Worm (Caenorhabditis elegans) whole organism, early embryonic: ENCODE data around the gene slcr-46.1.

Experiments used
- F13C5.2 ChIP-seq: sonication (generic microtip); optimal IDR thresholded peaks from 2 replicates; lab custom pipeline; 2017; ENCODE audit warnings: mild to moderate bottlenecking, missing genetic modification characterization, inconsistent platforms, missing compliant biosample characterization
- ama-1 ChIP-seq: fragments of 150-350 bp; optimal IDR thresholded peaks from 2 replicates; lab custom pipeline; 2014
- ets-7 ChIP-seq: sonication (generic microtip); optimal IDR thresholded peaks from 2 replicates; lab custom pipeline; 2016; ENCODE audit warnings: missing genotype, missing genetic modification characterization, missing compliant biosample characterization
- flt-1 ChIP-seq: fragments of 200-800 bp; sonication (Bioruptor generic); IDR thresholded peaks from 2 replicates; pipeline ENCODE4 v1.3.6; 2022; ENCODE audit warnings: missing genetic modification characterization, missing compliant biosample characterization
- hmg-4 ChIP-seq: fragments of 200-800 bp; sonication (Bioruptor generic); optimal IDR thresholded peaks from 2 replicates; lab custom pipeline; 2018; ENCODE audit warnings: mild to moderate bottlenecking, missing genetic modification characterization, missing compliant biosample characterization
- sea-1 ChIP-seq: fragments of 200-800 bp; sonication (Bioruptor generic); conservative IDR thresholded peaks from 2 replicates; pipeline ENCODE4 v1.3.6; 2022; ENCODE audit warnings: missing genetic modification characterization, missing compliant biosample characterization
- tbx-37 ChIP-seq: fragments of 200-800 bp; sonication (Bioruptor generic); conservative IDR thresholded peaks from 2 replicates; pipeline ENCODE4 v1.3.6; 2022; ENCODE audit warnings: missing genetic modification reagents, missing genetic modification characterization, missing compliant biosample characterization
- tra-4 ChIP-seq: sonication (generic microtip); optimal IDR thresholded peaks from 2 replicates; lab custom pipeline; 2017; ENCODE audit warnings: missing genetic modification characterization, missing compliant biosample characterization

DNA sequence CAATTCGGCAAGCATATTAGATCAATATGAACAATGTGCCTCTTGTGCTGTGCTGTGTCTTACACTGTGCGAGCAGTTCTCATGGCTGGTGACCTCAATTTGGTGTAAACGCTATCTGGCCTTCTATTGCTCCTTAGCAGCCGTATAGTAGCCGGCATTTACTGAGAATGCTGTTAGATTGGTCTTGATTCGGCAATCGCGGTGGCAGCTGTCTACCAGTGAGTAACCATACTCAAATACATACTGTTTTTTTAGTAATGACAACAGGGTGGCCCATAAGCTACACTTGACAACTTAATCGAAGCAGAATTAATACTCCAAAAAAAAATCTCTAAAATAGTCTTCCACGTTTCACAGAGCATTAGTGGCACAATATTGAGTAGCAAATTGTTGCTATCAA lies 14.9 kb downstream of the slcr-46.1 start, which contains the start of gene C46C11.4:
- TF ChIP-seq ama-1 (no peak), hmg-4 (GFP tag; lab: Kevin White, UChicago) (no peak), sea-1 (GFP tag; lab: Robert Waterston, UW) (no peak), flt-1 (GFP tag; lab: Robert Waterston, UW) (no peak), tbx-37 (GFP tag; lab: Robert Waterston, UW) (no peak), tra-4 (tag; lab: Kevin White, UChicago) (no peak), ets-7 (tag; lab: Kevin White, UChicago) (no peak), F13C5.2 (tag; lab: Kevin White, UChicago) (no peak)
